Fruit fly (Drosophila melanogaster) whole organism, pupa: ENCODE results near the gene Or33a.

Experiments used
- CG10348 ChIP-seq: fragments of 200-800 bp; sonication (Bioruptor generic); IDR thresholded peaks from 2 replicates; pipeline ENCODE4 v1.3.6; 2022; ENCODE audit warnings: missing biosample characterization, missing genetic modification characterization
- CG12605 ChIP-seq: fragments of 200-800 bp; sonication (Bioruptor generic); IDR thresholded peaks from 2 replicates; pipeline ENCODE4 v1.3.6; 2022; ENCODE audit warnings: missing biosample characterization, missing genetic modification characterization
- CG13204 ChIP-seq: fragments of 200-800 bp; sonication (Bioruptor generic); optimal IDR thresholded peaks from 2 replicates; lab custom pipeline; 2018; ENCODE audit warnings: missing biosample characterization, mild to moderate bottlenecking, missing genetic modification characterization, moderate library complexity
- CG15710 ChIP-seq: fragments of 200-800 bp; sonication (Bioruptor generic); optimal IDR thresholded peaks from 2 replicates; lab custom pipeline; 2018; ENCODE audit warnings: missing biosample characterization, mild to moderate bottlenecking, missing genetic modification characterization, moderate library complexity
- CG9948 ChIP-seq: fragments of 200-800 bp; sonication (Bioruptor generic); optimal IDR thresholded peaks from 2 replicates; lab custom pipeline; 2018; ENCODE audit warnings: missing biosample characterization, mild to moderate bottlenecking, missing genetic modification characterization, moderate library complexity
- Pif1B ChIP-seq: fragments of 200-800 bp; sonication (Bioruptor generic); optimal IDR thresholded peaks from 3 replicates; lab custom pipeline; 2016; ENCODE audit warnings: missing biosample characterization, missing genetic modification characterization
- gl ChIP-seq: fragments of 200-800 bp; sonication (Bioruptor generic); optimal IDR thresholded peaks from 2 replicates; lab custom pipeline; 2018; ENCODE audit warnings: missing biosample characterization, mild to moderate bottlenecking, missing genetic modification characterization

DNA sequence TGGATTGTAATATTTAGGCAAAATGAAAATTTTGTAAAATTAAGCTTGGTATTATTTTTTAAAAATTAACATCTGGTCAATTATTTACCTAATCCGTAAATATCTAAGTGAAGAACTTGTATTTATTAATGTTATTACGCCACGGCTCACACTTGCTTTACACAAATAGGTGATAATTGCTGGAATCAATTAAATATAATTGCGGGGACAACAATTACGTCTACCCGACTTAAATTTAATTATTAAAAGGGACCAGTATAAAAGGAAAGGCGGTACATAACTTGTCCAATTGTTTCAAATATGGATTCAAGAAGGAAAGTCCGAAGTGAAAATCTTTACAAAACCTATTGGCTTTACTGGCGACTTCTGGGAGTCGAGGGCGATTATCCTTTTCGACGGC, at the start of gene Or33a:
- TF ChIP-seq CG13204 (GFP tag; lab: Kevin White, UChicago), result no peak
- TF ChIP-seq gl, result no peak
- no peak for TF ChIP-seq CG12605 (GFP tag; lab: Robert Waterston, UW)
- TF ChIP-seq Pif1B (GFP tag; lab: Kevin White, UChicago), result no peak
- TF ChIP-seq CG15710 (tag; lab: Kevin White, UChicago), result no peak
- TF ChIP-seq CG9948, result no peak
- TF ChIP-seq CG10348 (GFP tag; lab: Robert Waterston, UW), result no peak
